Worm (Caenorhabditis elegans) whole organism, L1 larva: Measurements from ENCODE around the gene Y39B6A.34.

Experiments used
- C04F5.9 ChIP-seq: sonication (generic microtip); optimal IDR thresholded peaks from 2 replicates; lab custom pipeline; 2016; ENCODE audit warnings: missing genetic modification characterization, missing compliant biosample characterization
- F16B12.6 ChIP-seq: fragments of 150-350 bp; optimal IDR thresholded peaks from 2 replicates; lab custom pipeline; 2014; ENCODE audit warnings: missing biosample characterization, missing genetic modification characterization
- Y116A8C.19 ChIP-seq: sonication (generic microtip); optimal IDR thresholded peaks from 2 replicates; lab custom pipeline; 2016; ENCODE audit warnings: missing compliant biosample characterization, missing genetic modification characterization, borderline replicate concordance
- aha-1 ChIP-seq: fragments of 150-350 bp; optimal IDR thresholded peaks from 2 replicates; lab custom pipeline; 2014; ENCODE audit warnings: missing biosample characterization, missing genetic modification characterization
- alr-1 ChIP-seq: fragments of 200-800 bp; sonication (Bioruptor generic); optimal IDR thresholded peaks from 2 replicates; lab custom pipeline; 2018; ENCODE audit warnings: borderline replicate concordance, mild to moderate bottlenecking, missing genetic modification characterization, missing compliant biosample characterization
- aly-2 ChIP-seq: fragments of 150-350 bp; optimal IDR thresholded peaks from 2 replicates; lab custom pipeline; 2014; ENCODE audit warnings: missing biosample characterization, missing genetic modification characterization
- ama-1 ChIP-seq: fragments of 150-350 bp; optimal IDR thresholded peaks from 2 replicates; lab custom pipeline; 2014
- blmp-1 ChIP-seq: fragments of 150-350 bp; optimal IDR thresholded peaks from 2 replicates; lab custom pipeline; 2014; ENCODE audit warnings: missing biosample characterization, missing genetic modification characterization
- ceh-8 ChIP-seq: fragments of 200-800 bp; sonication (Bioruptor generic); optimal IDR thresholded peaks from 2 replicates; lab custom pipeline; 2018; ENCODE audit warnings: mild to moderate bottlenecking, missing genetic modification characterization, moderate library complexity, missing compliant biosample characterization
- ceh-82 ChIP-seq, 3 experiments: fragments of 150-350 bp in 1 of 3; sonication (generic microtip) in 2 of 3; optimal IDR thresholded peaks; 2 replicates each; lab custom pipeline; 2014 to 2017; ENCODE audit warnings: missing biosample characterization in 3 of 3, missing genetic modification characterization in 3 of 3
- ceh-88 ChIP-seq: fragments of 200-800 bp; sonication (Bioruptor generic); IDR thresholded peaks from 2 replicates; pipeline ENCODE4 v1.3.6; 2022; ENCODE audit warnings: missing genetic modification characterization, missing compliant biosample characterization
- ceh-90 ChIP-seq: sonication (generic microtip); optimal IDR thresholded peaks from 2 replicates; lab custom pipeline; 2016; ENCODE audit warnings: missing genetic modification characterization, missing compliant biosample characterization
- ces-1 ChIP-seq: fragments of 150-350 bp; optimal IDR thresholded peaks from 2 replicates; lab custom pipeline; 2014; ENCODE audit warnings: missing biosample characterization, missing genetic modification reagents, missing genetic modification characterization
- dsc-1 ChIP-seq: sonication (generic microtip); optimal IDR thresholded peaks from 2 replicates; lab custom pipeline; 2016; ENCODE audit warnings: mild to moderate bottlenecking, missing genetic modification characterization, missing compliant biosample characterization
- fkh-10 ChIP-seq: sonication (generic microtip); optimal IDR thresholded peaks from 2 replicates; lab custom pipeline; 2017; ENCODE audit warnings: missing biosample characterization, missing genetic modification reagents, missing genetic modification characterization
- fkh-4 ChIP-seq: sonication (generic microtip); optimal IDR thresholded peaks from 2 replicates; lab custom pipeline; 2016; ENCODE audit warnings: missing compliant biosample characterization, missing genetic modification characterization, borderline replicate concordance
- fkh-8 ChIP-seq: sonication (generic microtip); optimal IDR thresholded peaks from 2 replicates; lab custom pipeline; 2016; ENCODE audit warnings: mild to moderate bottlenecking, missing genetic modification characterization, missing compliant biosample characterization
- hlh-17 ChIP-seq: fragments of 200-800 bp; sonication (Bioruptor generic); optimal IDR thresholded peaks from 2 replicates; lab custom pipeline; 2018; ENCODE audit warnings: missing genetic modification characterization, mild to moderate bottlenecking, missing compliant biosample characterization, moderate library complexity, borderline replicate concordance
- hpl-2 ChIP-seq: fragments of 150-350 bp; optimal IDR thresholded peaks from 2 replicates; lab custom pipeline; 2014; ENCODE audit warnings: missing biosample characterization, missing genetic modification reagents, missing genetic modification characterization
- lin-13 ChIP-seq: fragments of 150-350 bp; optimal IDR thresholded peaks from 2 replicates; lab custom pipeline; 2014; ENCODE audit warnings: missing biosample characterization, missing genetic modification reagents, missing genetic modification characterization
- lin-35 ChIP-seq, 2 experiments: fragments of 150-350 bp; optimal IDR thresholded peaks; 2 replicates each; lab custom pipeline; 2014; ENCODE audit warnings: missing biosample characterization in 2 of 2, missing genetic modification characterization in 2 of 2, missing genetic modification reagents in 2 of 2
- lin-39 ChIP-seq: fragments of 150-350 bp; optimal IDR thresholded peaks from 2 replicates; lab custom pipeline; 2014; ENCODE audit warnings: missing biosample characterization, missing genetic modification reagents, missing genetic modification characterization
- lir-3 ChIP-seq: sonication (generic microtip); optimal IDR thresholded peaks from 2 replicates; lab custom pipeline; 2016; ENCODE audit warnings: mild to moderate bottlenecking, missing genetic modification characterization, moderate library complexity, missing compliant biosample characterization; ENCODE audit not compliant: poor library complexity
- lsy-2 ChIP-seq, 2 experiments: fragments of 150-350 bp; optimal IDR thresholded peaks; 2 replicates each; lab custom pipeline; 2014; ENCODE audit warnings: missing biosample characterization in 2 of 2, missing genetic modification characterization in 2 of 2
- mef-2 ChIP-seq: fragments of 150-350 bp; optimal IDR thresholded peaks from 2 replicates; lab custom pipeline; 2014; ENCODE audit warnings: missing biosample characterization, missing genetic modification characterization
- nhr-11 ChIP-seq: fragments of 150-350 bp; optimal IDR thresholded peaks from 2 replicates; lab custom pipeline; 2014; ENCODE audit warnings: missing biosample characterization, missing genetic modification characterization
- nhr-19 ChIP-seq: fragments of 200-800 bp; sonication (Bioruptor generic); conservative IDR thresholded peaks from 2 replicates; pipeline ENCODE4 v1.3.6; 2022; ENCODE audit warnings: missing genetic modification characterization, missing compliant biosample characterization
- nhr-20 ChIP-seq: sonication (generic microtip); optimal IDR thresholded peaks from 2 replicates; lab custom pipeline; 2016; ENCODE audit warnings: mild to moderate bottlenecking, missing genetic modification characterization, missing compliant biosample characterization
- nhr-237 ChIP-seq: fragments of 150-350 bp; optimal IDR thresholded peaks from 2 replicates; lab custom pipeline; 2014; ENCODE audit warnings: missing biosample characterization, missing genetic modification characterization
- nhr-47 ChIP-seq: sonication (generic microtip); optimal IDR thresholded peaks from 2 replicates; lab custom pipeline; 2016; ENCODE audit warnings: mild to moderate bottlenecking, missing genetic modification characterization, moderate library complexity, missing compliant biosample characterization
- nhr-85 ChIP-seq: sonication (generic microtip); peaks from one replicate; lab custom pipeline; 2016; ENCODE audit warnings: missing genetic modification characterization, inconsistent platforms, missing compliant biosample characterization
- nhr-90 ChIP-seq: sonication (generic microtip); optimal IDR thresholded peaks from 2 replicates; lab custom pipeline; 2016; ENCODE audit warnings: mild to moderate bottlenecking, missing genetic modification characterization, missing compliant biosample characterization; ENCODE audit not compliant: poor library complexity
- pax-3 ChIP-seq: fragments of 200-800 bp; sonication (Bioruptor generic); optimal IDR thresholded peaks from 2 replicates; lab custom pipeline; 2018; ENCODE audit warnings: mild to moderate bottlenecking, missing genetic modification characterization, moderate library complexity, missing compliant biosample characterization
- skn-1 ChIP-seq: fragments of 150-350 bp; optimal IDR thresholded peaks from 2 replicates; lab custom pipeline; 2014; ENCODE audit warnings: missing biosample characterization, missing genetic modification characterization
- snpc-4 ChIP-seq: fragments of 150-350 bp; optimal IDR thresholded peaks from 2 replicates; lab custom pipeline; 2014; ENCODE audit warnings: missing biosample characterization, missing genetic modification characterization
- sox-4 ChIP-seq: sonication (generic microtip); optimal IDR thresholded peaks from 2 replicates; lab custom pipeline; 2016; ENCODE audit warnings: missing genetic modification characterization, missing compliant biosample characterization
- unc-130 ChIP-seq: fragments of 150-350 bp; optimal IDR thresholded peaks from 2 replicates; lab custom pipeline; 2017; ENCODE audit warnings: missing biosample characterization, missing genetic modification characterization, inconsistent platforms
- unc-86 ChIP-seq: sonication (generic microtip); optimal IDR thresholded peaks from 2 replicates; lab custom pipeline; 2016; ENCODE audit warnings: missing genetic modification characterization, missing compliant biosample characterization
- xbp-1 ChIP-seq: sonication (generic microtip); optimal IDR thresholded peaks from 2 replicates; lab custom pipeline; 2016; ENCODE audit warnings: missing genetic modification characterization, missing compliant biosample characterization
- ztf-11 ChIP-seq, 2 experiments: sonication (generic microtip); optimal IDR thresholded peaks; 2 replicates each; lab custom pipeline; 2016 to 2017; ENCODE audit warnings: missing genetic modification characterization in 2 of 2, missing biosample characterization in 1 of 2, missing compliant biosample characterization in 1 of 2
- ztf-4 ChIP-seq: fragments of 150-350 bp; optimal IDR thresholded peaks from 2 replicates; lab custom pipeline; 2014; ENCODE audit warnings: missing biosample characterization, missing genetic modification characterization

Y39B6A.34 gene

DNA sequence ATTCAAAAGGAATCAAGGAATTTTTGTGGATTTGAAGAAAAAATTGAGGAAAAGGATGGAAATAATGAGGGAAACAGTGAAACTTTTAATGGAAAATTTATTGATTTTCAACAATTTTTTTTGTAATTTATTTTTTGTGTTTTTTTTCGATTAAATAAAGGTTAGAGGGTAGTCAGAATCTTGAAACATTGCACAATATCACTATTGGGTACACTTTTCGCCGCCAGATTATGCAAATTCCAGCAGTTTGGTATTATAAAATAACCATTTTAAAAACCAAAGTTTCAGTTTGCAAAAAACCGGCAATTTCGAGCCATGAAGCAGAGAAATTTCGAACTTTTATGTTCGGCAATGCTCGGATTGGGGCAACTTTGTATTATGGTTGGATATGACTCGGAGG is 30.6 kb downstream of the Y39B6A.34 start, which contains the start of gene Y39B6A.27:
Gene Y39B6A.27, plus strand, starts transcription at position 301 of the 400 bp plus-strand sequence.
- TF ChIP-seq Y116A8C.19 (tag; lab: Kevin White, UChicago) (no peak), lin-35 (GFP tag; optimal IDR thresholded peaks at IDR 0.05; lab: Kevin White, UChicago) (no peak), blmp-1 (tag; lab: Kevin White, UChicago) (no peak), hlh-17 (GFP tag; lab: Kevin White, UChicago) (no peak), ceh-90 (tag; lab: Kevin White, UChicago) (no peak), hpl-2 (GFP tag; lab: Kevin White, UChicago) (no peak), sox-4 (tag; lab: Kevin White, UChicago) (no peak), nhr-19 (GFP tag; lab: Robert Waterston, UW) (no peak), fkh-10 (no peak)

DNA sequence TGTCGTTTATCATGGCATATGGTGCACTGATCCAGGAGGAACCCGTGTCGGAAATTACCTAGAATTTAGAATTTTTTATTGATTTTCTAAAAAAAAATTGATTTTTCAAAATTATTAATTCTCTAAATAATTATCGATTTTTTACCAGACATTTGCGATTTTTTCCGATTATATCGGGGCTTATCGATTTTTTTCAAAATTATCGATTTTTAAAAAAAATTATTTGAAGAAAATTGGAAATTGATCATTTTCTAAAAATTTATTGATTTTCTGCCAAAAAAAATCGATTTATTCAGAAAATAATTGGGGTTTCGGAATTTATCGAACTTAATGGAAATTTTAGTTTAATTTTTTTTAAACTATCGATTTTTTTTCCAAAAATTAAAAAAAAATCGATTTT is 35.2 kb downstream of the Y39B6A.34 start:
- TF ChIP-seq skn-1 (tag; lab: Kevin White, UChicago) (no peak), C04F5.9 (no peak), fkh-4 (tag; lab: Kevin White, UChicago) (no peak), nhr-20 (tag; lab: Kevin White, UChicago) (no peak), unc-86 (tag; lab: Kevin White, UChicago) (no peak), hlh-17 (GFP tag; lab: Kevin White, UChicago) (no peak), nhr-19 (GFP tag; lab: Robert Waterston, UW) (no peak), ama-1 (lab: Kevin White, UChicago) (no peak), ztf-11 (tag; optimal IDR thresholded peaks at IDR 0.05; lab: Kevin White, UChicago) (no peak), nhr-90 (no peak), lsy-2 (tag; optimal IDR thresholded peaks at IDR 0.05; lab: Kevin White, UChicago) (no peak), ceh-90 (tag; lab: Kevin White, UChicago) (no peak), nhr-47 (tag; lab: Kevin White, UChicago) (no peak)

DNA sequence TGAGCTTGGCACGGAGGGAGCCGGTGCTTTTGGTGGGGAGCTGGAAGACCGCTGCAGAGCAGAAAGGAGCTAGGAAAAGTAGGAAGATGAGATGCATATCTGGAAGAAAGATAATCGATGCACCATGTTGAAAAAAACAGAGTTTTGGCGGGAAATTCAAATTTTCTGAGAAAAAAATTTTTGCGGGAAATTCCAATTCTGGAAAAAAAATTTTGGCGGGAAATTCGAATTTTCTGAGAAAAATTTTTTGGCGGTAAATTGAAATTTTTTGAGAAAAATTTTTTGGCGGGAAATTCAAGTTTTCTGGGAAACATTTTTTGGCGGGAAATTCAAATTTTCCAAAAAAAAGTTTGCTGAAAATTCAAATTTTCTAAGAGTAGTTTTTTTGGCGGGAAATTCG is 36.4 kb downstream of the Y39B6A.34 start, which contains the start of gene asp-17:
Gene asp-17, minus strand, starts transcription at position 101 of the 400 bp plus-strand sequence.
- TF ChIP-seq nhr-11 (tag; lab: Kevin White, UChicago) = no peak
- TF ChIP-seq fkh-8 (tag; lab: Kevin White, UChicago) = no peak
- TF ChIP-seq nhr-85 = peak; percentile 17

DNA sequence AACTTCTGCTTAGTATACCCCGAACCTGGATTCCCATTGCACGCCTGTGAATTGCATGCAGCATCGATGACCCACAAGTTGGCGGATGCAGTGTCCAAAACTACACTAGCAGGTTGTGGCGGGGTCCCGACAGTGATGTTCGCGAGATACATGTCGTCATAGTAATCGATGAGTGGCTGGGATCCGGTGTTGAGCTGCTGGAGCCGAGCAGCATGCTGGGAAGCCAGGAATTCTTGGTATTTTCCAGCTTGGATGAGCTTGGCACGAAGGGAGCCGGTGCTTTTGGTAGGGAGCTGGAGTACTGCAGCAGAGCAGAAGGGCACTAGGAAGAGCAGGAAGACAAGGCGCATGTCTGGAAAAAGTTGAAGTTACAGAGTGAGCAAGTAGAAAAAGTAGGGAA is 41.4 kb downstream of the Y39B6A.34 start, which contains the start of gene asp-16:
Gene asp-16, minus strand, starts transcription at position 350 of the 400 bp plus-strand sequence.
- no peak for TF ChIP-seq lir-3 (tag; lab: Kevin White, UChicago)
- no peak for TF ChIP-seq blmp-1 (tag; lab: Kevin White, UChicago)
- no peak for TF ChIP-seq aly-2 (tag; lab: Kevin White, UChicago)
- no peak for TF ChIP-seq alr-1 (tag; lab: Kevin White, UChicago)
- no peak for TF ChIP-seq lin-39 (tag; lab: Kevin White, UChicago)
- no peak for TF ChIP-seq unc-130 (tag; lab: Kevin White, UChicago)
- TF ChIP-seq mef-2 = no peak

DNA sequence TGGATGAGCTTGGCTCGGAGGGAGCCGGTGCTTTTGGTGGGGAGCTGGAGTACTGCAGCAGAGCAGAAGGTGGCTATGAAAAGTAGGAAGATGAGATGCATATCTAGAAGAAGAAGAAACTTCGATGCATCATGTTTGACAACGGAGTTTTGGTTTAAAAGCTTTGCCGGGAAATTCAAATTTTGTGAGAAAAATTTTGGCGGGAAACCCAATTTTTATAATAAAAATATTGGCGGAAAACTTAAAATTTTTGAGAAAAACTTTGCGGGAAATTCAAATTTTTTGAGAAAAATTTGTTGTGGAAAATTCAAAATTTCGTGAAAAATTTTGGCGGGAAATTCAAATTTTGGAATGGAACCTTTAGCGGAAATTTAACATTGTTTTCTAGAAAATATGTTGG is 43.9 kb downstream of the Y39B6A.34 start, which contains the start of gene asp-15:
Gene asp-15, minus strand, starts transcription at position 101 of the 400 bp plus-strand sequence.
- TF ChIP-seq aha-1 (tag; lab: Kevin White, UChicago) (no peak), F16B12.6 (tag; lab: Kevin White, UChicago) (no peak), ztf-11 (tag; optimal IDR thresholded peaks at IDR 0.05; lab: Kevin White, UChicago) (no peak), alr-1 (tag; lab: Kevin White, UChicago) (no peak), ceh-82 (tag; optimal IDR thresholded peaks at IDR 0.05; lab: Kevin White, UChicago) (no peak)

DNA sequence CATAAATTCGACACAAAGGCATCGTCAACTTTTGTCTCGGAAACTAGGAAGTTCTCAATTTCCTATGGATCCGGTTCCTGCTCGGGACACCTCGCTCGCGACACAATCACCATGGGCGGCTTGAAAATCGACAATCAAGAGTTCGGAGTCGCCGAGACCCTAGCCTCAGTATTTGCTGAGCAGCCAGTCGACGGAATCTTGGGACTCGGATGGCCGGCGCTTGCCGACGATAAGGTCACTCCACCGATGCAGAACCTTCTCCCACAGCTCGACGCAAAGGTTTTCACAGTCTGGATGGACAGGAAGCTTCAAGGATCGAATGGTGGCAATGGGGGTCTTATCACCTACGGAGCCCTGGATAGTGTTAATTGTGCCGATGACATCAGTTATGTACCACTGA is 46.6 kb downstream of the Y39B6A.34 start:
- TF ChIP-seq ztf-4 (tag; lab: Kevin White, UChicago) (no peak), aha-1 (tag; lab: Kevin White, UChicago) (no peak), ces-1 (no peak), snpc-4 (no peak), unc-130 (tag; lab: Kevin White, UChicago) (no peak), lin-13 (no peak), dsc-1 (tag; lab: Kevin White, UChicago) (no peak), ceh-88 (no peak), hpl-2 (GFP tag; lab: Kevin White, UChicago) (no peak), lin-35 (GFP tag; optimal IDR thresholded peaks at IDR 0.05; lab: Kevin White, UChicago) (no peak), xbp-1 (tag; lab: Kevin White, UChicago) (no peak), ceh-8 (no peak), nhr-11 (tag; lab: Kevin White, UChicago) (no peak), pax-3 (tag; lab: Kevin White, UChicago) (no peak), nhr-237 (tag; lab: Kevin White, UChicago) (no peak)
